Fruit fly (Drosophila melanogaster): ENCODE results near the gene cact.

The cact gene

DNA sequence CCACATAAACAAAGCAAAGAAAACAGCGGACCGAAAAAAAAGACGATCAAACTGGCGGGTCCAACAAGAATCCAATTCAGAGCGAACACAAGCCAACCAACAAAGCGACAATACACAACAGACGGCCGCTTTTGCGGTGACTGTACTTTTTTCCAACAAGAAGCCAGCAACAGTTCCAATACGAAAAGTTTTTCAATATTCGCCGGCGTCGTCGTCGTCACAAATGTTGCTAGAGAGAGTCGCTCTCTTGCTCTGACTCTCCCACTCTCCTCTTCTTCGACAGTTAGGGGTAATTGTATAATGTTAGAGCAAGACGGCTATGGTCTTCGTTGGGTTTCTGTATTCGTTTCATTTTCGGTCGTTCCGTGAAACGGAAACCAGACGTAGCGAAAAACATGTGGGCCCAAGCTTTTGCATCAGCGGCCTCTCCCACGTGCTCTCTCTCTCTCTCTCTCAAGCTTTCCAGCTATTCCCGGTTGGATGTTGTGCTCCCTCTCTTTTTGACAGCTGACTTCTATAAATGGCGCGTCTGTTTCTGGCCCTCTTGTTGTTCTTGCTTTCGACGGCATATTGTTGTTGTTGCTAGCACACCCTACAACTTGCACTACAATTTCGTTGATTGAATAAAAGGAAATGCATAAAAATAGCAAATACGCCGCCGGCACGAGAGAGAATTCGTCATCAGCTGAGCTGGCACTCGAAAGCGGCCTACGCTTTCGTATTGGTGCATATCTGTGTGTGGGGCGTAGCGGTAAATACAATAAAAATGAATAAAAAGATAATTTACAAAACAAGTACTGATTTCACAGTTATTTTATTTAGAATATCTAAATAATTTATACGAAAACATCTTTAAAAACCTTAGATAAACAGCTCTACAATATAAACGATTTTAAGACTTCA, 56.5 kb downstream of the cact start (continued):
- TF ChIP-seq CG7372 (GFP tag; IDR thresholded peaks at IDR 0.05): no peak
- peak; percentile 63 for TF ChIP-seq NC2β (GFP tag; optimal IDR thresholded peaks at IDR 0.05)
- TF ChIP-seq pfk (GFP tag; optimal IDR thresholded peaks at IDR 0.05): peak; percentile 100
- TF ChIP-seq z (GFP tag; IDR thresholded peaks at IDR 0.05): no peak
- TF ChIP-seq lola (GFP tag; optimal IDR thresholded peaks at IDR 0.05): no peak
- TF ChIP-seq CG9437 (GFP tag; optimal IDR thresholded peaks at IDR 0.05): peak; percentile 66
- TF ChIP-seq sna (GFP tag; IDR thresholded peaks at IDR 0.05; ENCODE audit: partially characterized antibody): no peak
- TF ChIP-seq ATbp (GFP tag; optimal IDR thresholded peaks at IDR 0.05): peak; percentile 90
- TF ChIP-seq slbo (GFP tag; IDR thresholded peaks at IDR 0.05): no peak
- peak; percentile 80 for TF ChIP-seq Side (GFP tag; optimal IDR thresholded peaks at IDR 0.05)
- no peak for TF ChIP-seq CG11456 (GFP tag; IDR thresholded peaks at IDR 0.05)
- peak; percentile 18 for TF ChIP-seq trem (tag; optimal IDR thresholded peaks at IDR 0.05)
- TF ChIP-seq CoRest (tag; optimal IDR thresholded peaks at IDR 0.05): no peak
- peak; percentile 99 to 100 for TF ChIP-seq insv (GFP tag; optimal IDR thresholded peaks at IDR 0.05)
- TF ChIP-seq CG11093 (GFP tag; IDR thresholded peaks at IDR 0.05): no peak
- peak; percentile 28 for TF ChIP-seq salm (tag; optimal IDR thresholded peaks at IDR 0.05)
- no peak for TF ChIP-seq CG3847 (GFP tag; IDR thresholded peaks at IDR 0.05)
- TF ChIP-seq chinmo (GFP tag; IDR thresholded peaks at IDR 0.05; ENCODE audit: partially characterized antibody): no peak
- TF ChIP-seq Hr39 (optimal IDR thresholded peaks at IDR 0.05): no peak
- peak; percentile 96 for TF ChIP-seq mirr (GFP tag; optimal IDR thresholded peaks at IDR 0.05)
- no peak for TF ChIP-seq CG31388 (GFP tag; optimal IDR thresholded peaks at IDR 0.05)
- TF ChIP-seq E2f1 (GFP tag; IDR thresholded peaks at IDR 0.05): no peak
- peak; percentile 25 for TF ChIP-seq CG14710 (tag; optimal IDR thresholded peaks at IDR 0.05)
- TF ChIP-seq crol (GFP tag; IDR thresholded peaks at IDR 0.05): no peak
- TF ChIP-seq vnd (GFP tag; IDR thresholded peaks at IDR 0.05; ENCODE audit: partially characterized antibody): no peak
- peak; percentile 94 for TF ChIP-seq CG17568 (GFP tag; optimal IDR thresholded peaks at IDR 0.05)
- no peak for TF ChIP-seq Scr (GFP tag; IDR thresholded peaks at IDR 0.05; ENCODE audit: partially characterized antibody)
- TF ChIP-seq CG14014 (GFP tag; IDR thresholded peaks at IDR 0.05): no peak
- TF ChIP-seq CG42726 (GFP tag; IDR thresholded peaks at IDR 0.05; ENCODE audit: partially characterized antibody): no peak
- peak; percentile 68 for TF ChIP-seq Nf-YB (GFP tag; optimal IDR thresholded peaks at IDR 0.05)
- TF ChIP-seq CG32772 (GFP tag; IDR thresholded peaks at IDR 0.05): no peak
- no peak for TF ChIP-seq Usf (GFP tag; optimal IDR thresholded peaks at IDR 0.05)
- TF ChIP-seq CG14667 (GFP tag; IDR thresholded peaks at IDR 0.05): no peak
- peak; percentile 73 for TF ChIP-seq CG8281 (tag; optimal IDR thresholded peaks at IDR 0.05)
- peak; percentile 54 for TF ChIP-seq oc (tag; optimal IDR thresholded peaks at IDR 0.05)
- peak; percentile 92 for TF ChIP-seq Asciz (GFP tag; optimal IDR thresholded peaks at IDR 0.05)
- TF ChIP-seq CG1832 (GFP tag; optimal IDR thresholded peaks at IDR 0.05): peak; percentile 79
- TF ChIP-seq CG17186 (GFP tag; optimal IDR thresholded peaks at IDR 0.05): peak; percentile 32
- no peak for TF ChIP-seq cato (GFP tag; optimal IDR thresholded peaks at IDR 0.05; ENCODE audit: borderline replicate concordance)
- TF ChIP-seq CG18764 (GFP tag; optimal IDR thresholded peaks at IDR 0.05): no peak
- TF ChIP-seq gsb-n (tag; optimal IDR thresholded peaks at IDR 0.05): peak; percentile 27
- TF ChIP-seq jing (GFP tag; optimal IDR thresholded peaks at IDR 0.05): no peak
- no peak for TF ChIP-seq Gug (GFP tag; IDR thresholded peaks at IDR 0.05)
- peak; percentile 19 for TF ChIP-seq Mad (GFP tag; optimal IDR thresholded peaks at IDR 0.05)
- peak; percentile 41 for TF ChIP-seq eyg (GFP tag; optimal IDR thresholded peaks at IDR 0.05)
- peak; percentile 88 for TF ChIP-seq nom (GFP tag; optimal IDR thresholded peaks at IDR 0.05)
- TF ChIP-seq CG8089 (GFP tag; optimal IDR thresholded peaks at IDR 0.05): peak; percentile 29
- peak; percentile 45 for TF ChIP-seq ftz-f1 (GFP tag; optimal IDR thresholded peaks at IDR 0.05)
- no peak for TF ChIP-seq Optix (GFP tag; IDR thresholded peaks at IDR 0.05)

Measured in whole organism, embryonic.